Worm (Caenorhabditis elegans) whole organism, early embryonic: ENCODE data around the gene C04C3.4.
"Not testable (repeated sequence)": the region's sequence is repeated elsewhere in the genome, so short reads cannot be mapped to it uniquely, and the experiment has no call there.

Source experiments
- ama-1 ChIP-seq: fragments of 150-350 bp; optimal IDR thresholded peaks from 2 replicates; lab custom pipeline; 2014
- ceh-13 ChIP-seq: fragments of 200-800 bp; sonication (Bioruptor generic); optimal IDR thresholded peaks from 2 replicates; lab custom pipeline; 2018; ENCODE audit warnings: mild to moderate bottlenecking, missing genetic modification characterization, missing compliant biosample characterization
- ceh-36 ChIP-seq: sonication (generic microtip); optimal IDR thresholded peaks from 2 replicates; lab custom pipeline; 2016; ENCODE audit warnings: missing genetic modification characterization, inconsistent platforms, missing compliant biosample characterization
- ets-7 ChIP-seq: sonication (generic microtip); optimal IDR thresholded peaks from 2 replicates; lab custom pipeline; 2016; ENCODE audit warnings: missing genotype, missing genetic modification characterization, missing compliant biosample characterization
- flt-1 ChIP-seq: fragments of 200-800 bp; sonication (Bioruptor generic); IDR thresholded peaks from 2 replicates; pipeline ENCODE4 v1.3.6; 2022; ENCODE audit warnings: missing genetic modification characterization, missing compliant biosample characterization
- hmbx-1 ChIP-seq: sonication (generic microtip); optimal IDR thresholded peaks from 2 replicates; lab custom pipeline; 2016; ENCODE audit warnings: mild to moderate bottlenecking, missing genetic modification characterization, missing compliant biosample characterization
- hmg-4 ChIP-seq: fragments of 200-800 bp; sonication (Bioruptor generic); optimal IDR thresholded peaks from 2 replicates; lab custom pipeline; 2018; ENCODE audit warnings: mild to moderate bottlenecking, missing genetic modification characterization, missing compliant biosample characterization
- hnd-1 ChIP-seq: sonication (generic microtip); optimal IDR thresholded peaks from 2 replicates; lab custom pipeline; 2016; ENCODE audit warnings: missing genetic modification characterization, missing compliant biosample characterization
- pes-1 ChIP-seq: fragments of 200-800 bp; sonication (Bioruptor generic); IDR thresholded peaks from 2 replicates; pipeline ENCODE4 v1.3.6; 2022; ENCODE audit warnings: missing genetic modification reagents, missing genetic modification characterization, missing compliant biosample characterization
- scrt-1 ChIP-seq: fragments of 200-800 bp; sonication (Bioruptor generic); IDR thresholded peaks from 2 replicates; pipeline ENCODE4 v1.3.6; 2022; ENCODE audit warnings: missing genetic modification characterization, missing compliant biosample characterization
- sea-1 ChIP-seq: fragments of 200-800 bp; sonication (Bioruptor generic); conservative IDR thresholded peaks from 2 replicates; pipeline ENCODE4 v1.3.6; 2022; ENCODE audit warnings: missing genetic modification characterization, missing compliant biosample characterization
- tbx-11 ChIP-seq: fragments of 200-800 bp; sonication (Bioruptor generic); IDR thresholded peaks from 2 replicates; pipeline ENCODE4 v1.3.6; 2022; ENCODE audit warnings: missing genetic modification characterization, missing compliant biosample characterization
- tbx-37 ChIP-seq: fragments of 200-800 bp; sonication (Bioruptor generic); conservative IDR thresholded peaks from 2 replicates; pipeline ENCODE4 v1.3.6; 2022; ENCODE audit warnings: missing genetic modification reagents, missing genetic modification characterization, missing compliant biosample characterization
- tra-4 ChIP-seq: sonication (generic microtip); optimal IDR thresholded peaks from 2 replicates; lab custom pipeline; 2017; ENCODE audit warnings: missing genetic modification characterization, missing compliant biosample characterization

ce11 chrIV:3389999-3390398 is 4.2 kb upstream of the C04C3.4 start, which contains the start of gene B0546.5:
- not testable (repeated sequence) for TF ChIP-seq ama-1 (lab: Kevin White, UChicago); scrt-1 (GFP tag; lab: Robert Waterston, UW); hmbx-1 (tag; lab: Kevin White, UChicago); tra-4 (tag; lab: Kevin White, UChicago); ets-7; tbx-11 (GFP tag; lab: Robert Waterston, UW); hmg-4; pes-1; hnd-1 (tag; lab: Kevin White, UChicago); tbx-37 (GFP tag; lab: Robert Waterston, UW); ceh-13 (GFP tag; lab: Kevin White, UChicago); flt-1 (GFP tag; lab: Robert Waterston, UW); ceh-36 (tag; lab: Kevin White, UChicago); sea-1 (GFP tag; lab: Robert Waterston, UW)
